Fruit fly (Drosophila melanogaster) whole organism, adult: ENCODE results near the gene Dhc1.

Experiments used
- CG11617 ChIP-seq: fragments of 200-800 bp; sonication (Bioruptor generic); optimal IDR thresholded peaks from 2 replicates; lab custom pipeline; 2017; ENCODE audit warnings: mild to moderate bottlenecking, missing biosample characterization, missing genetic modification reagents, missing genetic modification characterization
- CG12768 ChIP-seq: fragments of 200-800 bp; sonication (Bioruptor generic); optimal IDR thresholded peaks from 2 replicates; lab custom pipeline; 2017; ENCODE audit warnings: missing biosample characterization, missing genetic modification characterization, mild to moderate bottlenecking, moderate library complexity, missing genetic modification reagents
- CG14711 ChIP-seq: fragments of 200-800 bp; sonication (Bioruptor generic); optimal IDR thresholded peaks from 2 replicates; lab custom pipeline; 2018; ENCODE audit warnings: missing biosample characterization, mild to moderate bottlenecking, missing genetic modification characterization, moderate library complexity
- CG1620 ChIP-seq: fragments of 200-800 bp; sonication (Bioruptor generic); optimal IDR thresholded peaks from 2 replicates; lab custom pipeline; 2016; ENCODE audit warnings: missing biosample characterization, missing genetic modification characterization
- CG5204 ChIP-seq: fragments of 200-800 bp; sonication (Bioruptor generic); optimal IDR thresholded peaks from 2 replicates; lab custom pipeline; 2016; ENCODE audit warnings: missing biosample characterization, missing genetic modification characterization
- CG7045 ChIP-seq: fragments of 200-800 bp; sonication (Bioruptor generic); optimal IDR thresholded peaks from 2 replicates; lab custom pipeline; 2017; ENCODE audit warnings: missing biosample characterization, mild to moderate bottlenecking, missing genetic modification characterization
- CG7101 ChIP-seq: fragments of 200-800 bp; sonication (Bioruptor generic); optimal IDR thresholded peaks from 2 replicates; lab custom pipeline; 2018; ENCODE audit warnings: missing biosample characterization, mild to moderate bottlenecking, missing genetic modification characterization, moderate library complexity
- Clk ChIP-seq: fragments of 200-800 bp; sonication (Bioruptor generic); optimal IDR thresholded peaks from 2 replicates; lab custom pipeline; 2017; ENCODE audit warnings: missing biosample characterization, missing genetic modification characterization
- Crg-1 ChIP-seq: fragments of 200-800 bp; sonication (Bioruptor generic); optimal IDR thresholded peaks from 2 replicates; lab custom pipeline; 2016; ENCODE audit warnings: missing biosample characterization, missing genetic modification characterization
- Mnt ChIP-seq: fragments of 200-800 bp; sonication (Bioruptor generic); optimal IDR thresholded peaks from 2 replicates; lab custom pipeline; 2016; ENCODE audit warnings: missing biosample characterization, mild to moderate bottlenecking, missing genetic modification characterization
- cic ChIP-seq: fragments of 200-800 bp; sonication (Bioruptor generic); optimal IDR thresholded peaks from 2 replicates; lab custom pipeline; 2017; ENCODE audit warnings: missing biosample characterization, mild to moderate bottlenecking, missing genetic modification characterization, moderate library complexity
- cnc ChIP-seq, 2 experiments: fragments of >200 bp; optimal IDR thresholded peaks; 2 replicates each; lab custom pipeline; 2017
- toe ChIP-seq: fragments of 200-800 bp; sonication (Bioruptor generic); optimal IDR thresholded peaks from 2 replicates; lab custom pipeline; 2016; ENCODE audit warnings: missing biosample characterization, missing genetic modification characterization

DNA sequence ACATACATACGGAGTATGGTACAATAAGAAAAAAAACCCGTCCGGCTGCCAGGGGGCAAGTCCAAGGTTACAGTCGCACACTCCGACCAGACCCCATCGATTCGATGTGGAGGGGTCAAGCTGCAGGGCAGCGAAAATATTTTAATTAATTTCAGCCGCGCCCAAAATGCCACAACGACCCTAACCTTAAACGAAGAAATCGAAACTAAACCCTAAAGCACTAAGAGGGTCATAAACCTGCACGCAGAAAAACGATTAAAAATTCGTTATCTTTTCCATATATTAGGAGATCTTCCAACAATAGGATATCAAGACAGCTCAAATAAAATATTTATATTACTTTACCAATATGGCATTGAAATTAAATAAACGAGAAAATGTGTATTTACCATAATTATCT, 27.5 kb upstream of the Dhc1 start:
- TF ChIP-seq cnc (optimal IDR thresholded peaks at IDR 0.05; lab: Kevin White, UChicago) (no peak), Clk (GFP tag; lab: Kevin White, UChicago) (no peak), CG11617 (GFP tag; lab: Kevin White, UChicago) (no peak), CG7101 (tag; lab: Kevin White, UChicago) (no peak), CG14711 (tag; lab: Kevin White, UChicago) (no peak), cic (GFP tag; lab: Kevin White, UChicago) (no peak), Mnt (GFP tag; lab: Kevin White, UChicago) (no peak), toe (GFP tag; lab: Kevin White, UChicago) (no peak), CG7045 (GFP tag; lab: Kevin White, UChicago) (no peak), CG12768 (GFP tag; lab: Kevin White, UChicago) (no peak), CG5204 (no peak), CG1620 (no peak), Crg-1 (GFP tag; lab: Kevin White, UChicago) (no peak)
